Worm (Caenorhabditis elegans) whole organism, L3 larva: ENCODE data around the gene ZK418.2.

Experiments used
- mdl-1 ChIP-seq: fragments of 150-350 bp; optimal IDR thresholded peaks from 2 replicates; lab custom pipeline; 2014; ENCODE audit warnings: missing biosample characterization, missing genetic modification characterization
- nhr-11 ChIP-seq: fragments of 150-350 bp; optimal IDR thresholded peaks from 2 replicates; lab custom pipeline; 2014; ENCODE audit warnings: missing biosample characterization, missing genetic modification characterization
- ztf-11 ChIP-seq: fragments of 150-350 bp; optimal IDR thresholded peaks from 2 replicates; lab custom pipeline; 2014; ENCODE audit warnings: missing biosample characterization, missing genetic modification characterization

ce11 chrIII:7080689-7081088 is 10.5 kb upstream of the ZK418.2 start, which contains the start of gene ZK418.7:
- TF ChIP-seq nhr-11 (tag; lab: Kevin White, UChicago) = no peak
- no peak for TF ChIP-seq mdl-1 (tag; lab: Kevin White, UChicago)
- no peak for TF ChIP-seq ztf-11 (tag; lab: Kevin White, UChicago)
